Worm (Caenorhabditis elegans): ENCODE data around the gene nhx-6.
"Not testable (repeated sequence)": the region's sequence is repeated elsewhere in the genome, so short reads cannot be mapped to it uniquely, and the experiment has no call there.

DNA sequence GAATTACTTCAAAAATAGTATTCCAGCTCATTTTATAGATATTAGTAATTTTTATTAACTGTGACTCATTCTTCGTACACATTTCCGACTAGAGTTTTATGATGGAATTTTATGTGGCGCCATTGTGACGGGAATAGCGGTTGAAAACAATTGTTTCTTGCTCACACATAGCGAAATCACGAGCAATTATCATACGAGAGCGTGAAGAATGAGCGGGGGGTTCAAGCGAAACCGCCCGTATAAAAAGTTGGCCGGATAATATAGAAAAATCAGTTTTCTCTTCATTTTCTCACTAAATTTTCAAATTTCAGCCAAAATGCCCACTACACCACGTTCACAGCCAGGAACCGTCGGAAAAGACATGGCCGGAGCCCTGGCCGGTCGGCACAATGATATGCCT lies 37.1 kb upstream of the nhx-6 start, which contains the start of gene C08E3.1:
- not testable (repeated sequence) for TF ChIP-seq nhr-11 (tag; optimal IDR thresholded peaks at IDR 0.05); skn-1 (tag; optimal IDR thresholded peaks at IDR 0.05); ztf-11 (tag; optimal IDR thresholded peaks at IDR 0.05); pqm-1 (tag; optimal IDR thresholded peaks at IDR 0.05); ama-1 (optimal IDR thresholded peaks at IDR 0.05); elt-3 (tag; optimal IDR thresholded peaks at IDR 0.05); zag-1 (tag; optimal IDR thresholded peaks at IDR 0.05); ceh-28 (tag; optimal IDR thresholded peaks at IDR 0.05); unc-62 (GFP tag; optimal IDR thresholded peaks at IDR 0.05); fkh-10 (GFP tag; optimal IDR thresholded peaks at IDR 0.05); nhr-76 (tag; optimal IDR thresholded peaks at IDR 0.05)
